Worm (Caenorhabditis elegans) whole organism, late embryonic: ENCODE results near the gene T13G4.1.
A peak's percentile ranks its signal among the peaks of the same experiment; 100 is the strongest.

Experiments
- C08G9.2 ChIP-seq: sonication (generic microtip); optimal IDR thresholded peaks from 2 replicates; lab custom pipeline; 2016; ENCODE audit warnings: mild to moderate bottlenecking, missing genetic modification characterization, moderate library complexity, missing compliant biosample characterization
- C38D4.7 ChIP-seq: fragments of 200-800 bp; sonication (Bioruptor generic); optimal IDR thresholded peaks from 2 replicates; lab custom pipeline; 2018; ENCODE audit warnings: mild to moderate bottlenecking, missing genetic modification characterization, moderate library complexity, missing compliant biosample characterization
- K09A11.1 ChIP-seq: sonication (generic microtip); optimal IDR thresholded peaks from 2 replicates; lab custom pipeline; 2017; ENCODE audit warnings: antibody characterized with exemption, mild to moderate bottlenecking, missing genetic modification characterization, missing compliant biosample characterization; ENCODE audit not compliant: insufficient read depth
- Y22D7AL.16 ChIP-seq: sonication (generic microtip); optimal IDR thresholded peaks from 2 replicates; lab custom pipeline; 2016; ENCODE audit warnings: missing genetic modification characterization, missing compliant biosample characterization
- ahr-1 ChIP-seq: sonication (generic microtip); optimal IDR thresholded peaks from 2 replicates; lab custom pipeline; 2016; ENCODE audit warnings: missing genetic modification characterization, missing compliant biosample characterization
- ceh-14 ChIP-seq: sonication (generic microtip); optimal IDR thresholded peaks from 2 replicates; lab custom pipeline; 2016; ENCODE audit warnings: missing genotype, missing genetic modification characterization, missing compliant biosample characterization
- ceh-19 ChIP-seq: fragments of 200-800 bp; sonication (Bioruptor generic); optimal IDR thresholded peaks from 2 replicates; lab custom pipeline; 2018; ENCODE audit warnings: mild to moderate bottlenecking, missing genetic modification characterization, missing compliant biosample characterization
- ceh-30 ChIP-seq: fragments of 150-350 bp; optimal IDR thresholded peaks from 2 replicates; lab custom pipeline; 2014; ENCODE audit warnings: missing biosample characterization, missing genetic modification characterization
- ceh-31 ChIP-seq: sonication (generic microtip); optimal IDR thresholded peaks from 2 replicates; lab custom pipeline; 2016; ENCODE audit warnings: missing genetic modification characterization, missing compliant biosample characterization
- ceh-34 ChIP-seq: sonication (generic microtip); optimal IDR thresholded peaks from 2 replicates; lab custom pipeline; 2016; ENCODE audit warnings: mild to moderate bottlenecking, missing genetic modification characterization, missing compliant biosample characterization
- ceh-45 ChIP-seq: fragments of 200-800 bp; sonication (Bioruptor generic); IDR thresholded peaks from 2 replicates; pipeline ENCODE4 v1.3.6; 2022; ENCODE audit warnings: missing genetic modification reagents, missing genetic modification characterization, missing compliant biosample characterization
- che-1 ChIP-seq: sonication (generic microtip); optimal IDR thresholded peaks from 2 replicates; lab custom pipeline; 2016; ENCODE audit warnings: mild to moderate bottlenecking, missing genetic modification characterization, missing compliant biosample characterization
- dmd-4 ChIP-seq: sonication (generic microtip); optimal IDR thresholded peaks from 2 replicates; lab custom pipeline; 2016; ENCODE audit warnings: borderline replicate concordance, missing genetic modification characterization, missing compliant biosample characterization
- dve-1 ChIP-seq: sonication (generic microtip); optimal IDR thresholded peaks from 2 replicates; lab custom pipeline; 2017; ENCODE audit warnings: antibody characterized with exemption, mild to moderate bottlenecking, missing genetic modification characterization, missing compliant biosample characterization
- elt-2 ChIP-seq: sonication (generic microtip); optimal IDR thresholded peaks from 2 replicates; lab custom pipeline; 2016; ENCODE audit warnings: missing genetic modification reagents, missing genetic modification characterization, missing compliant biosample characterization
- eyg-1 ChIP-seq: sonication (generic microtip); optimal IDR thresholded peaks from 2 replicates; lab custom pipeline; 2016; ENCODE audit warnings: missing genotype, missing genetic modification characterization, missing compliant biosample characterization
- fax-1 ChIP-seq: sonication (generic microtip); optimal IDR thresholded peaks from 2 replicates; lab custom pipeline; 2016; ENCODE audit warnings: missing genotype, missing genetic modification characterization, missing compliant biosample characterization
- gmeb-2 ChIP-seq: sonication (generic microtip); optimal IDR thresholded peaks from 2 replicates; lab custom pipeline; 2016; ENCODE audit warnings: missing genetic modification characterization, inconsistent platforms, missing compliant biosample characterization
- hlh-30 ChIP-seq: sonication (generic microtip); optimal IDR thresholded peaks from 2 replicates; lab custom pipeline; 2017; ENCODE audit warnings: antibody characterized with exemption, missing genetic modification characterization, missing compliant biosample characterization; ENCODE audit not compliant: insufficient read depth
- lim-6 ChIP-seq: sonication (generic microtip); optimal IDR thresholded peaks from 2 replicates; lab custom pipeline; 2016; ENCODE audit warnings: missing genetic modification characterization, missing compliant biosample characterization
- mec-3 ChIP-seq: sonication (generic microtip); optimal IDR thresholded peaks from 2 replicates; lab custom pipeline; 2016; ENCODE audit warnings: borderline replicate concordance, missing genetic modification characterization, missing compliant biosample characterization
- nhr-11 ChIP-seq: fragments of 150-350 bp; optimal IDR thresholded peaks from 2 replicates; lab custom pipeline; 2014; ENCODE audit warnings: missing biosample characterization, missing genetic modification characterization
- npax-4 ChIP-seq: sonication (generic microtip); optimal IDR thresholded peaks from 2 replicates; lab custom pipeline; 2016; ENCODE audit warnings: missing genetic modification characterization, missing compliant biosample characterization
- odd-2 ChIP-seq: sonication (generic microtip); optimal IDR thresholded peaks from 2 replicates; lab custom pipeline; 2017; ENCODE audit warnings: antibody characterized with exemption, mild to moderate bottlenecking, missing genetic modification characterization, missing compliant biosample characterization
- pat-9 ChIP-seq: fragments of 200-800 bp; sonication (Bioruptor generic); optimal IDR thresholded peaks from 2 replicates; lab custom pipeline; 2018; ENCODE audit warnings: mild to moderate bottlenecking, missing genetic modification characterization, moderate library complexity, missing compliant biosample characterization
- pax-1 ChIP-seq: fragments of 150-350 bp; optimal IDR thresholded peaks from 2 replicates; lab custom pipeline; 2014; ENCODE audit warnings: missing biosample characterization, missing genetic modification characterization
- pha-2 ChIP-seq: sonication (generic microtip); optimal IDR thresholded peaks from 2 replicates; lab custom pipeline; 2017; ENCODE audit warnings: mild to moderate bottlenecking, missing genetic modification characterization, missing compliant biosample characterization
- ref-2 ChIP-seq: sonication (generic microtip); optimal IDR thresholded peaks from 2 replicates; lab custom pipeline; 2016; ENCODE audit warnings: missing genetic modification characterization, missing compliant biosample characterization
- rnt-1 ChIP-seq: sonication (generic microtip); optimal IDR thresholded peaks from 2 replicates; lab custom pipeline; 2016; ENCODE audit warnings: missing genetic modification characterization, missing compliant biosample characterization
- sox-2 ChIP-seq: fragments of 200-800 bp; sonication (Bioruptor generic); IDR thresholded peaks from 2 replicates; pipeline ENCODE4 v1.3.6; 2022; ENCODE audit warnings: missing genetic modification reagents, missing genetic modification characterization, missing compliant biosample characterization
- syd-9 ChIP-seq: sonication (generic microtip); optimal IDR thresholded peaks from 2 replicates; lab custom pipeline; 2016; ENCODE audit warnings: mild to moderate bottlenecking, missing genetic modification characterization, moderate library complexity, missing compliant biosample characterization
- tbx-7 ChIP-seq: sonication (generic microtip); optimal IDR thresholded peaks from 2 replicates; lab custom pipeline; 2016; ENCODE audit warnings: missing genotype, missing genetic modification characterization, missing compliant biosample characterization
- ttx-3 ChIP-seq: sonication (generic microtip); optimal IDR thresholded peaks from 2 replicates; lab custom pipeline; 2016; ENCODE audit warnings: missing genetic modification reagents, missing genetic modification characterization, missing compliant biosample characterization
- unc-3 ChIP-seq, 2 experiments: fragments of 200-800 bp in 1 of 2; sonication (Bioruptor generic) in 1 of 2; sonication (generic microtip) in 1 of 2; conservative IDR thresholded peaks in 1 of 2; optimal IDR thresholded peaks in 1 of 2; 2 replicates each; pipeline versions ENCODE4 v1.3.6 to Lab custom; 2016 to 2022; ENCODE audit warnings: missing compliant biosample characterization in 2 of 2, missing genetic modification characterization in 2 of 2, missing genetic modification reagents in 1 of 2
- unc-42 ChIP-seq: sonication (generic microtip); optimal IDR thresholded peaks from 2 replicates; lab custom pipeline; 2016; ENCODE audit warnings: missing genotype, missing genetic modification characterization, missing compliant biosample characterization
- unc-86 ChIP-seq: sonication (generic microtip); optimal IDR thresholded peaks from 2 replicates; lab custom pipeline; 2016; ENCODE audit warnings: missing genetic modification characterization, missing compliant biosample characterization
- zip-5 ChIP-seq: sonication (generic microtip); optimal IDR thresholded peaks from 2 replicates; lab custom pipeline; 2016; ENCODE audit warnings: missing genetic modification characterization, missing compliant biosample characterization

Gene T13G4.1

DNA sequence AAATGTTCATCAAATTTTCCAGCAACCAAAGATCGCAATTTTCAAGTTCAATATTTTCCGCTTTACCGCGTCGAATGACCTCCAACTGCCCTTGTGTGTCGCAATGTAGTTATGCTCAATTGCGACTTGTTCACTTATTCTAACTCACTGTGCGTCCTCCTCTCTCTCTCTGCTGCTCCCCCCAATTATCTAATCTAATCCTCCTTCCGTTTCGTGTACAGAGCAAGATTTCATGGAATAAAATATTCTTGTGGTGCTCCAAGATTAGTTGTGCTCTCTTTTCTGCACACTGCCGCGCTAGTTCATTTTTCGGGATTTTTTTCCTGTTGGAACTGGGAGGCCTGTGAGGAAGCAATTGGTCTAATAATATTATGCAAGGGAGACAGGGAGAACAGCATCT lies 9.0 kb upstream of the T13G4.1 start:
- no peak for TF ChIP-seq gmeb-2 (tag; lab: Kevin White, UChicago)
- TF ChIP-seq unc-42 = peak; percentile 87

DNA sequence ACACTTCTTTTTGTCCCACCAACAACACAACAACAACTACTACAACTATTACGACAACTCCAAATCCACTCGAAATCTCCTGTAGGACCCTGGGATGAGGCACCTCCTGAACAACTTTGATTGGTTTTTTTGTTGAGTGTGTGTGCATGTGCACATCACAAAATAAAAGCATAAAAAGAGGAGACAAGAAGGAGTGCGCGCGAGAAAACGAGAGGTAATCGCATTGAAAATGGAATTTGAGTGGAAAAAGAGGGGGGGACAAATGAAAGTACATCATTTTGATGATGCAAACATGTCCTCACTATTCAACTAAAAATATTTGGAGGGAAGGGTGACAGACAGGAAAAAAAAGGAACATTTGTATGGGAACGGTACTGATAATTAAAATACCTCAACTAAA lies 7.5 kb upstream of the T13G4.1 start:
- peak; percentile 94 for TF ChIP-seq unc-42
- TF ChIP-seq unc-86 (tag; lab: Kevin White, UChicago) = no peak
- TF ChIP-seq rnt-1 (tag; lab: Kevin White, UChicago) = no peak

DNA sequence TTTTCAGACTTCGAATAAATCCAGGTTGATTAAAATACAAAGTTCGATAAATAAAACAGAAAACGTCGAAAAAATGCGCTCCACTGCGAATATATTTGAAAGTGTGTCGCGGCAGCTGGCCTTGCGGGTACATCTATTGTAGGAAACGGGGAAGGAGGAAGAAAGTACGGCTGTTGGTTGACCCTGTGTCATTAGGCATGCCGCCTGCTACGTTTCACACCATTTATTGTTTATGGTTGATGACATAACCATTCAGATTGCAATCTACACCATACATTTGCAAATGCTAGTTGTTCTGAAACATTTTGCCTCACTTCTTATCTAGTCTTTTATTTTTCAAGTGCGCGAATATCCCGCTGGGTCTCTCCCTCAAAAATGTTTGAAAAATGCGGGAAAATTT lies 1.4 kb upstream of the T13G4.1 start, which contains the start of gene T13G4.4:
Gene T13G4.4 (minus strand): TSS at position 97 of the 400 bp plus-strand sequence.
- TF ChIP-seq ceh-45 (GFP tag; lab: Robert Waterston, UW) = no peak
- TF ChIP-seq dve-1 (tag; lab: Kevin White, UChicago) = no peak

DNA sequence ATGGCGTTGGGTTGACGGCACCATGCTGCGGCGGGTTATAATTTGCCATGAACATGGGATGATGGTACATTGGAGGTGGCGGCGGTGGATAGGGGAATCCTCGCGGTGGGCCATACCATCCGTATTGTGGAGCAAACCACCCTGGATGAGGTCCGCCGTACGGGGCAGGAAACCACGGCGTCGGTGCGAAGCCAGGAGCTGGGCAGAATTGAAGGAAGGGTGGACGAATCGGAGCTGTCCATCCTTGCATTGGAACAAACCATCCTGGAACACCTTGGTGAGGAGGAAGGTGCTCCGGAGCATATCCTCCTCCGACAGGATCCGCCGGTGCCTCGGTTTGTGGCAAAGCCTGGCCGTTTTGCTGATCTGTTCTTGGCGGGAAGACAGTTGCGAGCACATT lies 9.7 kb downstream of the T13G4.1 start:
- TF ChIP-seq pax-1 = no peak
- TF ChIP-seq ceh-14 (tag; lab: Kevin White, UChicago) = no peak
- no peak for TF ChIP-seq ceh-19 (GFP tag; lab: Kevin White, UChicago)
- TF ChIP-seq ceh-31 (tag; lab: Kevin White, UChicago) = no peak
- TF ChIP-seq mec-3 (tag; lab: Kevin White, UChicago) = peak; percentile 8

DNA sequence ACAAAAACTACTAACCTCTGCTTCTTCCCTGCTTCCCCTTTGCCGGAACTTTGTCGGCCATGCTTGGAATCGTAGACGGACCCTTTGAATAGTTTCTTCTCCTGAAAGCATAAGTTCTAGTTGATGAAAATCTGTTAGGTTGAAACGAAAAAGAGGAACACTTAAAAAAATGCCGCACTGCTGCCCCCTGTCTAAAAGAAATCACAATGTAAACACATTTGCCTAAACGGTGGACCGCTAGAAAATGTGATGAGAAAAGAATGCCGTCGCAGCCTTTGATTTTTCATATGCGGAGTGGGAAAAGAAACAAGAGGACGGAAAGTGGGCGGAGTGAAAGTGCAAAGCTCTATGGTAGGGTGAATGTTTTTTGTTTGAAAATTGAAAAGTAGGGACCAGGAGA lies 13.1 kb downstream of the T13G4.1 start, which contains the start of gene T13G4.7:
Gene T13G4.7 (minus strand): TSS at position 101 of the 400 bp plus-strand sequence.
- TF ChIP-seq unc-3 (GFP tag; conservative IDR thresholded peaks at IDR 0.05; lab: Robert Waterston, UW) (no peak), unc-3 (tag; optimal IDR thresholded peaks at IDR 0.05; lab: Kevin White, UChicago) (no peak), C08G9.2 (tag; lab: Kevin White, UChicago) (no peak), ceh-31 (tag; lab: Kevin White, UChicago) (no peak), nhr-11 (no peak), pat-9 (tag; lab: Kevin White, UChicago) (no peak), ttx-3 (tag; lab: Kevin White, UChicago) (no peak), eyg-1 (tag; lab: Kevin White, UChicago) (no peak), zip-5 (tag; lab: Kevin White, UChicago) (no peak)

DNA sequence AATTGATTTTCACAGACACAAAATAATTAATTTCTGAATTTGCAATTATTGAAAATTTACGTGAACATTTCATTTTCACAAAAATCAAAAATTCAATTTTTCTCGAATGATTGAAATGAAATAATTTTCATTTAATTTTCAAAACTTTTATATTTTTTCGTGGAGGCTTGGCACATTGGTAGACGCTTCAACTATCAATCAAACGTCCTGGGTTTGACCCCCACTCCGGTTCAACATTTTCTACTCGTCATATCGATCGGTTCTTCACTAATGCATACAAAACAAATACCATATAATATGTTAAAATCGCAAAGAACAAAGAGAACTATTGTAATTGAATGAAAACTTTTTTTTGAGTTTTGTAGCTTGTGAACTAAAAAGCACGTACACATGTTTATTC lies 15.0 kb downstream of the T13G4.1 start:
- TF ChIP-seq che-1 (no peak), lim-6 (tag; lab: Kevin White, UChicago) (no peak), npax-4 (tag; lab: Kevin White, UChicago) (no peak), C38D4.7 (no peak), gmeb-2 (tag; lab: Kevin White, UChicago) (no peak), pha-2 (no peak), dmd-4 (tag; lab: Kevin White, UChicago) (no peak), ttx-3 (tag; lab: Kevin White, UChicago) (no peak), ahr-1 (tag; lab: Kevin White, UChicago) (no peak)
- TF ChIP-seq, all 69 proteins: peak for 0

DNA sequence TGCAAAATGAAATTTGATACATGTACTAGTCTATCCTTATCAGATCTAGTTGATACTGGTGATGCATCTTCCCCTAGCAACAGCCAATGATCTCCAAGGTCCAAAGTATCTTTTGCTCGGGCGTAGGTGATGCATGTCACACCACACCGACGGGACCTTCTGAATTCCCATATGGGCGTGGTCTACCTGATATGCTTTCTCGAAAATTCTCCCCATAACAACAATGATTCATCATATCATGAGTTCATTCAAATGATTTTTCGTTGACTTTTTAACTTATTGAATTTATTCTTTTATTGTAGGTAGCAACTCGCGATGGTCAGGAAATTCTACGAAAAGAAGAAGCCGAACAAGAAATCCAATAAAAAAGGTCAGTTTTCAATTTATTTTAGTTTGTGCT lies 16.1 kb downstream of the T13G4.1 start, which contains the start of gene C46H3.1:
Gene C46H3.1 (plus strand): TSS at position 301 of the 400 bp plus-strand sequence.
- no peak for TF ChIP-seq elt-2 (tag; lab: Kevin White, UChicago)
- TF ChIP-seq ceh-34 (tag; lab: Kevin White, UChicago) = no peak
- TF ChIP-seq ceh-30 (tag; lab: Kevin White, UChicago) = no peak
- TF ChIP-seq syd-9 = no peak
- no peak for TF ChIP-seq lim-6 (tag; lab: Kevin White, UChicago)
- TF ChIP-seq Y22D7AL.16 (tag; lab: Kevin White, UChicago) = no peak
- no peak for TF ChIP-seq nhr-11
- no peak for TF ChIP-seq hlh-30 (tag; lab: Kevin White, UChicago)
- TF ChIP-seq K09A11.1 (tag; lab: Kevin White, UChicago) = no peak
- no peak for TF ChIP-seq fax-1 (tag; lab: Kevin White, UChicago)
- no peak for TF ChIP-seq sox-2
- no peak for TF ChIP-seq odd-2
- no peak for TF ChIP-seq tbx-7 (tag; lab: Kevin White, UChicago)
- TF ChIP-seq unc-3 (GFP tag; conservative IDR thresholded peaks at IDR 0.05; lab: Robert Waterston, UW) = no peak
- no peak for TF ChIP-seq unc-3 (tag; optimal IDR thresholded peaks at IDR 0.05; lab: Kevin White, UChicago)
- TF ChIP-seq ref-2 (tag; lab: Kevin White, UChicago) = no peak
